Worm (Caenorhabditis elegans): ENCODE results near the gene mdt-27.

Gene mdt-27

DNA sequence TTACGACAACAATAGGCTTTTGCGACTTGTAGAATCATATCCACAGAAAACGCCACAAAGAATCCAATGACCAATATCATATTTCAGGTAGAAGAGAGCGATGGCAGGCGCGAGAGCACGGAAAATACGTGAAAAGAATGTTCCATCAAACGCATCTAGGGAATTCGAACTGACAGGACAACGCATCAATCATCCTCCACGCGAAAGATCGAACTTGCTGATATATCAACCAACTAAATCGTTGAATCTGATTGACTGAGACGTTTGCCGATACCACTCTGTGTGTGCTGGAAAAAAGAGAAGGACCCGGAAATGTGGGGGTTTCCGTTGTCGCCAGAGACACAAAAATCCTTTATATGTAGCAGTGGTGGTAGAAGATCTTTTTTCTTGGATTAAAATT, 4.8 kb upstream of the mdt-27 start:
- TF ChIP-seq sma-9 (GFP tag; optimal IDR thresholded peaks at IDR 0.05) (peak; percentile 38), sma-9 (tag; optimal IDR thresholded peaks at IDR 0.05) (no peak), crh-2 (tag; optimal IDR thresholded peaks at IDR 0.05) (peak; percentile 8), fos-1 (tag; optimal IDR thresholded peaks at IDR 0.05) (no peak), ZK546.5 (tag; optimal IDR thresholded peaks at IDR 0.05) (no peak), unc-55 (GFP tag; optimal IDR thresholded peaks at IDR 0.05) (peak; percentile 48), nhr-23 (tag; optimal IDR thresholded peaks at IDR 0.05) (peak; percentile 45), mbf-1 (tag; optimal IDR thresholded peaks at IDR 0.05) (no peak), unc-62 (GFP tag; optimal IDR thresholded peaks at IDR 0.05) (no peak), nhr-11 (tag; optimal IDR thresholded peaks at IDR 0.05) (no peak), mab-5 (tag; optimal IDR thresholded peaks at IDR 0.05) (peak; percentile 72)

DNA sequence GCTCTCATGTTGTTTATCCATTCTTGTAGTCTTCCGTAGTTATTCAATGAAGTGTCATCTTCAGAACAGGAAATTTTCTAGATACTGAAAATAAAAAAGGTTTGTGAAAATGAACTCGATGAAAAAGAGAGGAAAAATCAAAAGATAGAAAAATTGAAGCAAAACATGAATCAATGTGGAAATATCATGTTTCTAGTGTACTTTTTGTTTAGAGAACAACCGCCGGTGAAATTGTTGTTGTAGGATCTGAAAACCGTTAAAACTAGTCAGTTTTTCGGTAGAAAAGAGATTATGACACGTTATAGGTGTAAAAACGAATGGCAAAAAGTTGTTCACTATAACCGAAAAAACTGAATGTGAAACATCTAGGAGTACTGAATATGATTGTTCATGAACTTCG, 3.7 kb upstream of the mdt-27 start, which contains the start of gene pacs-1:
pacs-1 (minus strand) TSS at position 101 of the 400 bp plus-strand sequence.
- no peak for TF ChIP-seq ama-1 (optimal IDR thresholded peaks at IDR 0.05)
- no peak for TF ChIP-seq alr-1 (tag; optimal IDR thresholded peaks at IDR 0.05)
- no peak for TF ChIP-seq nhr-6 (tag; optimal IDR thresholded peaks at IDR 0.05)
- TF ChIP-seq aly-2 (tag; optimal IDR thresholded peaks at IDR 0.05), result no peak
- TF ChIP-seq C34F6.9 (tag; optimal IDR thresholded peaks at IDR 0.05), result no peak

ce11 chrV:9212499-9212898, 955 bp downstream of the mdt-27 start:
- no peak for TF ChIP-seq lin-11 (tag; optimal IDR thresholded peaks at IDR 0.05)
- TF ChIP-seq nhr-21 (tag; optimal IDR thresholded peaks at IDR 0.05), result peak; percentile 30
- TF ChIP-seq nhr-11 (tag; optimal IDR thresholded peaks at IDR 0.05), result no peak
- TF ChIP-seq mdl-1 (tag; optimal IDR thresholded peaks at IDR 0.05), result peak in 1 of 2 experiments; percentile 27
- no peak for TF ChIP-seq sem-4 (tag; optimal IDR thresholded peaks at IDR 0.05)
- peak; percentile 91 for TF ChIP-seq unc-55 (GFP tag; optimal IDR thresholded peaks at IDR 0.05)
- no peak for TF ChIP-seq skn-1 (tag; optimal IDR thresholded peaks at IDR 0.05)
- TF ChIP-seq nhr-23 (tag; optimal IDR thresholded peaks at IDR 0.05), result no peak
- no peak for TF ChIP-seq ama-1 (optimal IDR thresholded peaks at IDR 0.05)
- TF ChIP-seq lsy-2 (tag; optimal IDR thresholded peaks at IDR 0.05), result peak in 1 of 2 experiments; percentile 82
- TF ChIP-seq nhr-10 (tag; optimal IDR thresholded peaks at IDR 0.05), result no peak
- no peak for TF ChIP-seq alr-1 (tag; optimal IDR thresholded peaks at IDR 0.05)
- TF ChIP-seq nhr-129 (tag; optimal IDR thresholded peaks at IDR 0.05), result peak; percentile 80
- TF ChIP-seq zag-1 (tag; optimal IDR thresholded peaks at IDR 0.05), result no peak
- TF ChIP-seq nhr-6 (tag; optimal IDR thresholded peaks at IDR 0.05), result peak; percentile 29
- no peak for TF ChIP-seq unc-39 (tag; optimal IDR thresholded peaks at IDR 0.05)
- peak; percentile 21 for TF ChIP-seq F13H6.1 (tag; optimal IDR thresholded peaks at IDR 0.05)
- no peak for TF ChIP-seq ceh-82 (tag; optimal IDR thresholded peaks at IDR 0.05)
- no peak for TF ChIP-seq nhr-25 (tag; optimal IDR thresholded peaks at IDR 0.05)
- TF ChIP-seq Y55F3AM.14 (GFP tag; optimal IDR thresholded peaks at IDR 0.05), result no peak
- no peak for TF ChIP-seq nhr-237 (tag; optimal IDR thresholded peaks at IDR 0.05)
- no peak for TF ChIP-seq ztf-4 (tag; optimal IDR thresholded peaks at IDR 0.05)
- peak; percentile 51 for TF ChIP-seq sma-9 (GFP tag; optimal IDR thresholded peaks at IDR 0.05)
- TF ChIP-seq sma-9 (tag; optimal IDR thresholded peaks at IDR 0.05), result no peak
- TF ChIP-seq dmd-4 (tag; optimal IDR thresholded peaks at IDR 0.05), result no peak
- no peak for TF ChIP-seq mab-5 (tag; optimal IDR thresholded peaks at IDR 0.05)
- no peak for TF ChIP-seq aly-2 (tag; optimal IDR thresholded peaks at IDR 0.05)
- peak; percentile 89 for TF ChIP-seq C34F6.9 (tag; optimal IDR thresholded peaks at IDR 0.05)
- TF ChIP-seq lin-13 (GFP tag; optimal IDR thresholded peaks at IDR 0.05), result peak; percentile 55
- TF ChIP-seq ceh-16 (tag; optimal IDR thresholded peaks at IDR 0.05), result no peak
- no peak for TF ChIP-seq nhr-77 (tag; optimal IDR thresholded peaks at IDR 0.05)
- peak; percentile 92 for TF ChIP-seq fos-1 (tag; optimal IDR thresholded peaks at IDR 0.05)
- peak; percentile 47 for TF ChIP-seq gmeb-1 (tag; optimal IDR thresholded peaks at IDR 0.05)
- peak; percentile 18 for TF ChIP-seq snpc-4 (tag; optimal IDR thresholded peaks at IDR 0.05)
- peak; percentile 16 for TF ChIP-seq sma-3 (GFP tag; optimal IDR thresholded peaks at IDR 0.05)
- TF ChIP-seq elt-3 (tag; optimal IDR thresholded peaks at IDR 0.05), result no peak
- TF ChIP-seq crh-2 (tag; optimal IDR thresholded peaks at IDR 0.05), result peak; percentile 77
- no peak for TF ChIP-seq unc-62 (GFP tag; optimal IDR thresholded peaks at IDR 0.05)
- no peak for TF ChIP-seq ztf-1 (GFP tag; conservative IDR thresholded peaks at IDR 0.05)
- no peak for TF ChIP-seq ZK546.5 (tag; optimal IDR thresholded peaks at IDR 0.05)
- no peak for TF ChIP-seq elt-1 (tag; optimal IDR thresholded peaks at IDR 0.05)
- TF ChIP-seq egl-27 (tag; optimal IDR thresholded peaks at IDR 0.05), result no peak
- TF ChIP-seq lin-39 (tag; optimal IDR thresholded peaks at IDR 0.05), result no peak
- TF ChIP-seq mbf-1 (tag; optimal IDR thresholded peaks at IDR 0.05), result no peak
- TF ChIP-seq blmp-1 (tag; optimal IDR thresholded peaks at IDR 0.05; ENCODE audit: insufficient read depth), result no peak
- no peak for TF ChIP-seq peb-1 (tag; optimal IDR thresholded peaks at IDR 0.05)
- no peak for TF ChIP-seq ztf-11 (tag; optimal IDR thresholded peaks at IDR 0.05)
- no peak for TF ChIP-seq nhr-12 (tag; optimal IDR thresholded peaks at IDR 0.05)
- no peak for TF ChIP-seq R02D3.7 (tag; optimal IDR thresholded peaks at IDR 0.05)

All from whole organism, L2 larva.